Fruit fly (Drosophila melanogaster) whole organism, larva: ENCODE results near the gene CG18178.

Experiments
- noc ChIP-seq: fragments of 200-800 bp; sonication (Bioruptor generic); optimal IDR thresholded peaks from 3 replicates; lab custom pipeline; 2019; ENCODE audit warnings: missing biosample characterization, mild to moderate bottlenecking, missing genetic modification characterization, moderate library complexity

The CG18178 gene

dm6 chr3L:9729795-9730421 is 11.0 kb upstream of the CG18178 start, which contains the start of gene ATPsynB:
Gene ATPsynB, plus strand, starts transcription at chr3L:9729999.
- TF ChIP-seq noc (tag; lab: Kevin White, UChicago) = no peak

DNA sequence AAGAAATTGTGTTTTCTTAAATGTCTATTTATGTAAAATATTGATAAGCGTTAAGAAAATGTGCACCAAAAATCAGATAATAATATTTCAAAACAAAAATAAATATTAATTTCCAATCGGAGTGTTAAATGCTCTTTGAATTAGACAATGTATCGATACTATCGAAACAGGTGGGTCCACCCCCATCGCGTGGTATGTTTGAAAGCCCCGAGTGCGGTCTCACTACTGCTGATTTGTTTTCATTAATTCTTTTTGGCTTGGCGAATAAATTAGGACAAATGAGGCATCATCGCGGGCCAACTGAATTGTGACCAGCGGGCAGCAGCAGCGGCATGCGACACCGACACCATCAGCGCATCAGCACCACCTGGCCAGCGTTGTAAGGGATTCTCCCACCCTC is 7.8 kb upstream of the CG18178 start, which contains the start of gene Naa60:
Gene Naa60, plus strand, starts transcription at position 189 of the 400 bp plus-strand sequence.
- no peak for TF ChIP-seq noc (tag; lab: Kevin White, UChicago)

- peak; percentile 42 for TF ChIP-seq noc (tag; lab: Kevin White, UChicago)
Observed at dm6 chr3L:9723108-9723507, 4.2 kb upstream of the CG18178 start, which contains the start of the genes nbs and defl. Gene nbs, minus strand, starts transcription at chr3L:9723194. Gene defl, plus strand, starts transcription at chr3L:9723423.

DNA sequence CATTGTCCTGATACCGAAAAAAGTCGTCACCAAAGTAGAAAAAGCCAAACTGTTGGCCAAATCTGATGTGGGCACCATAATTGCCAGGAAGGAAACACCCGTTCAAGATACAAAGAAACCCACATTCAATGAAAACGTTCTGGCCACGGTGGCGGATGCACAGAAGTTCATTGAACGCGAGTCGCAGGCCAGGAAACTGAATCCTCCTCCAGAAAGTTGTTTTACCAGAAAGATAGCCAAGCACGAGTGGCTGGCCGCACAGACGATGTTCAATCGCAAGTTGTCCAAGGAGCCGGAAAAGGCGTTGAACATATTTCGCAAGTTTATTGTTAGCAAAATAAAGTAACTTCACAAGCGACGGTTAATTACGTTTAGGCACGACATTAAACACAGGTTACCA is 1.2 kb upstream of the CG18178 start:
- TF ChIP-seq noc (tag; lab: Kevin White, UChicago) = no peak

DNA sequence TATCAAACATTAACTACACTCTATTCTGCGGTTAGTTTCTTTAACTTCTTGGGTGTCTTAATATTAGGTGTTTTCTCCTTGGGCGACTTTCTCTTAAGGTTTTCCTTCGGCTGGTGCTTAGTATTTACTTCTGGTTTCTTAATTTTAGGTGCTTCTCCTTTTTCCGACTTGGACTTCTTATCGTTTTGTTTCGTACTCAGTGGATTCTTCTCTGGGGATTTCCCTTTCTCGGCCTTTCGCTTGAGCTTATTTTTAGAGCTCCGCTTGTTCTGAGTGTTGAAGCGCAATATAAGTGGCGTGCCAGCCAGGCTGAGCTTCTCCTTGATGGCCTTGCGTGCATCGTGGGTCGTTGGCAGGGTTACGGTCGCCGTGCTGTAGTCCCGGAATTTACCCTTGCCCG is 1.1 kb downstream of the CG18178 start:
- TF ChIP-seq noc (tag; lab: Kevin White, UChicago) = no peak

DNA sequence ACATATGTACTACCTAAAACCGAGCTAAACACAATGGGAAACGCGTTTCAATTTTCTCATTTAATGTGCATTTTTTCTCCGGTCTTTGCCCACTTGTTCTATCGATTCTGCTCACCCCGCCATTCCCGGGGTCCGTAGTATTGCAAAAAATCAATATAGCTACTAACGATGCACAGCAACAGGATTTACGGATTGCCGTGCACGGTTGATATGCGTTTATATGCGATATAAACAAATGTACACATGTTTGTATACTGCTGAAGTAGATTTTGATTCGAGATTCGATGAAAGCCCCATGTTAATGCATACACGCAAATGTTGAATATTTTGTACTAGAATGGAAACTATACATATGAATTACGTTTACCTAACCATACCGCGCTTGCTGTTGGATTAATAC is 1.8 kb downstream of the CG18178 start:
- no peak for TF ChIP-seq noc (tag; lab: Kevin White, UChicago)

- no peak for TF ChIP-seq noc (tag; lab: Kevin White, UChicago)
Observed at dm6 chr3L:9716595-9716994, 2.3 kb downstream of the CG18178 start.

- no peak for TF ChIP-seq noc (tag; lab: Kevin White, UChicago)
Observed at dm6 chr3L:9714537-9715144, 4.3 kb downstream of the CG18178 start.

- peak; percentile 76 for TF ChIP-seq noc (tag; lab: Kevin White, UChicago)
Observed at dm6 chr3L:9713828-9714536, 5.0 kb downstream of the CG18178 start, which contains the start of gene vsg. Gene vsg, plus strand, starts transcription at chr3L:9714324.

dm6 chr3L:9713383-9713827 is 5.5 kb downstream of the CG18178 start, which contains the start of gene SH3PX1:
Gene SH3PX1, minus strand, starts transcription at chr3L:9713827.
- TF ChIP-seq noc (tag; lab: Kevin White, UChicago) = no peak

DNA sequence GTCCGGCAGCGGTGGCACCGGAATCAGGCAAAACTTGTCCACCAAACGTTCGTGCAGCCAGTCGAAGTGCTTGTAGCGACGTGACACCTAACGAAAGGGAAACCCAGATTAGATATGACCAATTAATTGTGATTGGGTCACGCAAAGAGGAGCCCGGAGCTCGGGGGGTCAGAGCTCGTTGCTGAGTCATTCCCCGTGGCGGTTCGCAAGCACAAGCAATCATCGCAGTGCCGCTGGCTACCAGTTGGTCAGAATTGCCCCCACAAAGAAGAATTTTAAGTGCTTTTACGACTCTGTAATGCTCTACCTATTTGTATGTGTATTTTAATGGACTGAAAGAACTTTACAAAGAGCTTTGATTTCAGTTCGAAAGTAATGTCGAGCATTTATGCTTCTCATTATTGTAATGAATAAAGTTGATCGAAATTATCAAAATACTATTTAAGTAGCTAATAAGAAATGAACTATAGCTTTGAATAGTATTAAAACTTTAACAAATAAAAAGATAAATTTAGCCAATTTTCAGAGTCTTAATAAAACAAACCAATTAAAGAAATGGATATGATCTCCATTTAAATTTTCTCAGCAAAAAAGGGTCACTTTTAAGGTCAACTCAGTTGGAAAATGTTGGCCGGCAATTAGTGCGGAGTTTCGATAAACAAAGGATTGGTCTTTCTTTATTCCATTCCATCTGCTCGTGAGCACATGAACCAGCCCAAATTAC is 6.7 kb downstream of the CG18178 start:
- TF ChIP-seq noc (tag; lab: Kevin White, UChicago) = no peak

DNA sequence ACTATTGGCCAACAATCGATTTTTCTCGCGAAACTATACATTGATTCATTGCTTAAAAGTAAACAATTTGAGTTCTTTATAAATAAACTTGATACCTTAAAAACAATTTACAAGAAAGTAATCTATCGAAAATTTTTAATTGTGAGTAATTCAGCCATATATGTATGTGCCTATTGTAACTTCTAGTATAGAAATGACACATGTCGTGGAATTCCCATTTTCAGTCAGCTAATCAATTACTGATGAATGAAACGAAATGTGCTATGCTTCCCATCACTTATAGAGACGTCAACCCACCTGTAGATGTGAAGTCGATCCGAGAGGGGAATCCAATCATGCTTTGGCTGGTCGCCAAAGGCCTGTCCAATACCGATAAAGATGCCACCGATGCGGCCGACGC is 7.7 kb downstream of the CG18178 start:
- TF ChIP-seq noc (tag; lab: Kevin White, UChicago) = no peak

DNA sequence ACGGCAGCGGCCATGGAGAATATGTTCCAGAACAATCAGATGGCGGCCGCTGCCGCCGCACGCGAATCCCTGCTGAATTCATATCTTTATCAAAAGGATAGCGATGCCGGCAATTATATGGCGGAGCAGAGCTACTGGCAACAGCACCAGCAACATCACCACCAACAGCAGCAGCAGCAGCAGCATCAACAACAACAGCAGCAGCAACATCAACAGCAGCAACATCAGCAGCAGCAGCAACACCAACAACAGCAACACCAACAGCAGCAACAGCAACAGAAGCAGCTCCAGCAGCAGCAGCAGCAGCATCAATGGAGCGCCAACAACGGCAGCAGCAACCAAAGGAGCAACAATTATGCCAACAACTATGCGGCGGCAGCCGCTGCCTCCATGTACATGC is 10.1 kb downstream of the CG18178 start:
- TF ChIP-seq noc (tag; lab: Kevin White, UChicago) = no peak

dm6 chr3L:9705591-9705990 is 13.4 kb downstream of the CG18178 start:
- no peak for TF ChIP-seq noc (tag; lab: Kevin White, UChicago)

dm6 chr3L:9704162-9704748 is 14.7 kb downstream of the CG18178 start, which contains the start of gene CG16711:
Gene CG16711, plus strand, starts transcription at chr3L:9704331.
- TF ChIP-seq noc (tag; lab: Kevin White, UChicago) = no peak
